Worm (Caenorhabditis elegans) whole organism, mixed stage, embryonic: ENCODE measurements around the gene bus-8A.

Experiments used
- ceh-43 ChIP-seq: fragments of 200-800 bp; sonication (Bioruptor generic); optimal IDR thresholded peaks from 2 replicates; lab custom pipeline; 2018; ENCODE audit warnings: mild to moderate bottlenecking, missing genetic modification characterization, moderate library complexity, missing compliant biosample characterization
- lin-13 ChIP-seq: fragments of 150-350 bp; optimal IDR thresholded peaks from 2 replicates; lab custom pipeline; 2014; ENCODE audit warnings: missing biosample characterization, missing genetic modification characterization
- mep-1 ChIP-seq: fragments of 150-350 bp; optimal IDR thresholded peaks from 2 replicates; lab custom pipeline; 2017; ENCODE audit warnings: missing biosample characterization, missing genetic modification reagents, missing genetic modification characterization, inconsistent platforms
- nhr-237 ChIP-seq: fragments of 150-350 bp; optimal IDR thresholded peaks from 2 replicates; lab custom pipeline; 2014; ENCODE audit warnings: missing biosample characterization, missing genetic modification characterization
- nhr-28 ChIP-seq: fragments of 150-350 bp; optimal IDR thresholded peaks from 2 replicates; lab custom pipeline; 2014; ENCODE audit warnings: missing biosample characterization, missing genetic modification characterization
- nhr-76 ChIP-seq: sonication (generic microtip); optimal IDR thresholded peaks from 2 replicates; lab custom pipeline; 2017; ENCODE audit warnings: missing biosample characterization, missing genetic modification characterization
- snpc-4 ChIP-seq: fragments of 150-350 bp; optimal IDR thresholded peaks from 2 replicates; lab custom pipeline; 2014; ENCODE audit warnings: missing biosample characterization, missing genetic modification characterization
- sptf-1 ChIP-seq: sonication (generic microtip); optimal IDR thresholded peaks from 2 replicates; lab custom pipeline; 2017; ENCODE audit warnings: mild to moderate bottlenecking, missing genetic modification characterization, moderate library complexity, missing compliant biosample characterization
- unc-62 ChIP-seq: fragments of 150-350 bp; optimal IDR thresholded peaks from 2 replicates; lab custom pipeline; 2014; ENCODE audit warnings: missing biosample characterization, missing genetic modification reagents, missing genetic modification characterization
- ztf-11 ChIP-seq: fragments of 150-350 bp; optimal IDR thresholded peaks from 2 replicates; lab custom pipeline; 2014; ENCODE audit warnings: missing biosample characterization, missing genetic modification characterization

DNA sequence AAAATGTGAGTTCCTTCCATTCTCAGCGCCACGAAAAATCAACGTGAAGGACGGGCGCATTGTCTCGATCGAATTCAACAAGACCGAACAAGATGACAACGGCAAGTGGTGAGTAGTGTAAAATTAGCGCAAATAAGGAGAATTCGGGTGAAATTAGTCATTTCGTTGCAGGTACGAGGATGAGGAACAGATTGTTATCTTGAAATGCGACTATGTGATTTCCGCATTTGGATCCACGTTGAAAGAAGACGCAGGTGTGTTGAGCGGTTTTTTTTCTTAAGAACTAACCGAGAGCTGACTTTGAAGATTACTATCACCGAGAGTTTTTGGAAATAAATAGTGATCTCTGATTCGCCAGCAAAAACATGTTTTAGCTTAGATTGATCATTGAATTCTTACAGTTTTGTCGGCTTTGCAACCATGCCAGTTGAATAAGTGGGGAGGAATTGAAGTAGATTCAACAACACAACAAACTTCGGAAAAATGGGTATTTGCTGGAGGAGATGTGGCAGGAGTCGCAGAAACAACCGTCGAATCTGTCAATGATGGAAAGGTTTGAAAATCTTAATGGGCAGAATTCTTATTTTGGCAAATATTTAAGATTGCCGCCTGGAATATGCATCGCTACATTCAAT lies 22.5 kb upstream of the bus-8A start:
- TF ChIP-seq nhr-237 (tag; lab: Kevin White, UChicago), result no peak
- TF ChIP-seq unc-62 (GFP tag; lab: Kevin White, UChicago), result no peak
- no peak for TF ChIP-seq nhr-28 (tag; lab: Kevin White, UChicago)
- no peak for TF ChIP-seq nhr-76 (tag; lab: Kevin White, UChicago)
- TF ChIP-seq snpc-4 (tag; lab: Kevin White, UChicago), result no peak
- no peak for TF ChIP-seq sptf-1
- no peak for TF ChIP-seq ceh-43 (GFP tag; lab: Kevin White, UChicago)
- no peak for TF ChIP-seq mep-1 (tag; lab: Kevin White, UChicago)
- TF ChIP-seq lin-13, result no peak
- TF ChIP-seq ztf-11 (tag; lab: Kevin White, UChicago), result no peak
